Worm (Caenorhabditis elegans): ENCODE data around the gene ZK673.5.
"Not testable (repeated sequence)": the region's sequence is repeated elsewhere in the genome, so short reads cannot be mapped to it uniquely, and the experiment has no call there.

The ZK673.5 gene

ce11 chrII:10485640-10486039 is 24.3 kb downstream of the ZK673.5 start:
- no peak for TF ChIP-seq flt-1 (GFP tag; IDR thresholded peaks at IDR 0.05)
- TF ChIP-seq pes-1 (GFP tag; IDR thresholded peaks at IDR 0.05): no peak
- no peak for TF ChIP-seq tra-4 (tag; optimal IDR thresholded peaks at IDR 0.05)
- no peak for TF ChIP-seq B0310.2 (tag; optimal IDR thresholded peaks at IDR 0.05)
- no peak for TF ChIP-seq hnd-1 (tag; optimal IDR thresholded peaks at IDR 0.05)
- no peak for TF ChIP-seq ets-7 (tag; optimal IDR thresholded peaks at IDR 0.05)

DNA sequence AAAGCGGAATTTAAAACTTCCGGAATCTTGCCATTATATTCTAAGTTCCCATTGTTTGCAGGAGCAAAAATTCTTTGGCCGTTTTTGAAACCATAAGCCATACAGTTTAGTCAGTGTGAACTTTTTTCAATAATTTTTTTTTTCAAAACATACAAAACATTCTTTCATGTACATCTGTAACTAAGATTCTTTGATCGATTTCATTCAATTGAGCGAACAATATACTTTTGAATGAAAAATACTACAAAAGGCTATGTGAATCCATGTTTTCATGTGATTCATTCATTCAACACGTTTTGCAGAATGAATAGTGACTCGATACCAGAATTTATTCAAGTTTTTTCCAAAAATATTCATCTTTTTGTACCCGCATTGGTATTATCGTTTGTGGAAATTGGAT is 25.4 kb downstream of the ZK673.5 start, which contains the start of gene ZK666.15:
Gene ZK666.15, plus strand, starts transcription at position 301 of the 400 bp plus-strand sequence.
- TF ChIP-seq aly-1 (tag; optimal IDR thresholded peaks at IDR 0.05) (no peak), scrt-1 (GFP tag; IDR thresholded peaks at IDR 0.05) (no peak), ceh-13 (GFP tag; optimal IDR thresholded peaks at IDR 0.05) (no peak), hmbx-1 (tag; optimal IDR thresholded peaks at IDR 0.05) (no peak), ama-1 (optimal IDR thresholded peaks at IDR 0.05) (no peak), hnd-1 (tag; optimal IDR thresholded peaks at IDR 0.05) (no peak), hmg-4 (GFP tag; optimal IDR thresholded peaks at IDR 0.05) (no peak), ets-7 (tag; optimal IDR thresholded peaks at IDR 0.05) (no peak), B0310.2 (tag; optimal IDR thresholded peaks at IDR 0.05) (no peak), ceh-36 (tag; optimal IDR thresholded peaks at IDR 0.05) (no peak), pes-1 (GFP tag; IDR thresholded peaks at IDR 0.05) (no peak), tra-4 (tag; optimal IDR thresholded peaks at IDR 0.05) (no peak), F13C5.2 (tag; optimal IDR thresholded peaks at IDR 0.05) (no peak), sea-1 (GFP tag; conservative IDR thresholded peaks at IDR 0.05) (no peak), tbx-37 (GFP tag; conservative IDR thresholded peaks at IDR 0.05) (no peak)

- TF ChIP-seq hmbx-1 (tag; optimal IDR thresholded peaks at IDR 0.05) (no peak), ama-1 (optimal IDR thresholded peaks at IDR 0.05) (no peak), tbx-37 (GFP tag; conservative IDR thresholded peaks at IDR 0.05) (no peak), ets-7 (tag; optimal IDR thresholded peaks at IDR 0.05) (no peak), hmg-4 (GFP tag; optimal IDR thresholded peaks at IDR 0.05) (no peak), hnd-1 (tag; optimal IDR thresholded peaks at IDR 0.05) (no peak), B0310.2 (tag; optimal IDR thresholded peaks at IDR 0.05) (no peak), pes-1 (GFP tag; IDR thresholded peaks at IDR 0.05) (no peak), aly-1 (tag; optimal IDR thresholded peaks at IDR 0.05) (no peak), tbx-11 (GFP tag; IDR thresholded peaks at IDR 0.05) (no peak), scrt-1 (GFP tag; IDR thresholded peaks at IDR 0.05) (no peak), flt-1 (GFP tag; IDR thresholded peaks at IDR 0.05) (no peak), F13C5.2 (tag; optimal IDR thresholded peaks at IDR 0.05) (no peak), tra-4 (tag; optimal IDR thresholded peaks at IDR 0.05) (no peak), ceh-36 (tag; optimal IDR thresholded peaks at IDR 0.05) (no peak), ceh-13 (GFP tag; optimal IDR thresholded peaks at IDR 0.05) (no peak), sea-1 (GFP tag; conservative IDR thresholded peaks at IDR 0.05) (no peak)
Measured at ce11 chrII:10490329-10490728, 29.0 kb downstream of the ZK673.5 start, which contains the start of gene clec-61. Gene clec-61 (minus strand): TSS chrII:10490537.

- TF ChIP-seq pes-1 (GFP tag; IDR thresholded peaks at IDR 0.05); aly-1 (tag; optimal IDR thresholded peaks at IDR 0.05); sea-1 (GFP tag; conservative IDR thresholded peaks at IDR 0.05): not testable (repeated sequence)
Measured at ce11 chrII:10493034-10493433, 31.7 kb downstream of the ZK673.5 start, which contains the start of gene ZK666.8. Gene ZK666.8 (minus strand): TSS chrII:10493134.

- TF ChIP-seq sea-1 (GFP tag; conservative IDR thresholded peaks at IDR 0.05) (no peak), B0310.2 (tag; optimal IDR thresholded peaks at IDR 0.05) (no peak), tbx-37 (GFP tag; conservative IDR thresholded peaks at IDR 0.05) (no peak), ceh-36 (tag; optimal IDR thresholded peaks at IDR 0.05) (no peak), tbx-11 (GFP tag; IDR thresholded peaks at IDR 0.05) (no peak), pes-1 (GFP tag; IDR thresholded peaks at IDR 0.05) (no peak), hnd-1 (tag; optimal IDR thresholded peaks at IDR 0.05) (no peak), hmg-4 (GFP tag; optimal IDR thresholded peaks at IDR 0.05) (no peak), tra-4 (tag; optimal IDR thresholded peaks at IDR 0.05) (no peak), hmbx-1 (tag; optimal IDR thresholded peaks at IDR 0.05) (no peak), aly-1 (tag; optimal IDR thresholded peaks at IDR 0.05) (no peak)
Measured at ce11 chrII:10494467-10494866, 33.2 kb downstream of the ZK673.5 start, which contains the start of gene ZK666.14. Gene ZK666.14 (plus strand): TSS chrII:10494767.

DNA sequence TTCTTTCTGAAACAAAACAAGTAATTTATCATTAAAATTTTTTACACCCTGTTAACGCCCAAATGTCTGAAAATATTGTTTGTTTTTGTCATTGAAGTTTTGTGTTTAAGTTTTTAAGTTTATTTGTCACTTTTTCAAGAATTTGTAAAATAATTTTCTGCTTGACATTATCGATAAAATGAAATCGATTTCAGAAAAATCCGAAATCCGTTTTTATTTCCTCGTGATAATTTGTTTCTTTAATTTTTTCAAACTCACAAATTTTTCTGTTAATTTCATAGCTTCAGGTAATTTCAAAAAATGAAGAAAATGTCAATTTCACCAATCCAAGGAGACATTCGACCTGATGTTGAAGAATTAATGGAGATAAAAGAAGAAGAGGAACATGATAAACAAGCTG is 34.6 kb downstream of the ZK673.5 start, which contains the start of gene ZK666.12:
Gene ZK666.12, plus strand, starts transcription at position 301 of the 400 bp plus-strand sequence.
- TF ChIP-seq hnd-1 (tag; optimal IDR thresholded peaks at IDR 0.05) (no peak), tbx-37 (GFP tag; conservative IDR thresholded peaks at IDR 0.05) (no peak), F13C5.2 (tag; optimal IDR thresholded peaks at IDR 0.05) (no peak), scrt-1 (GFP tag; IDR thresholded peaks at IDR 0.05) (no peak), pes-1 (GFP tag; IDR thresholded peaks at IDR 0.05) (no peak), aly-1 (tag; optimal IDR thresholded peaks at IDR 0.05) (no peak), flt-1 (GFP tag; IDR thresholded peaks at IDR 0.05) (no peak), tbx-11 (GFP tag; IDR thresholded peaks at IDR 0.05) (no peak), ceh-36 (tag; optimal IDR thresholded peaks at IDR 0.05) (no peak), tra-4 (tag; optimal IDR thresholded peaks at IDR 0.05) (no peak), B0310.2 (tag; optimal IDR thresholded peaks at IDR 0.05) (no peak)

- no peak for TF ChIP-seq tbx-11 (GFP tag; IDR thresholded peaks at IDR 0.05)
- no peak for TF ChIP-seq aly-1 (tag; optimal IDR thresholded peaks at IDR 0.05)
Measured at ce11 chrII:10500674-10501073, 39.4 kb downstream of the ZK673.5 start.

DNA sequence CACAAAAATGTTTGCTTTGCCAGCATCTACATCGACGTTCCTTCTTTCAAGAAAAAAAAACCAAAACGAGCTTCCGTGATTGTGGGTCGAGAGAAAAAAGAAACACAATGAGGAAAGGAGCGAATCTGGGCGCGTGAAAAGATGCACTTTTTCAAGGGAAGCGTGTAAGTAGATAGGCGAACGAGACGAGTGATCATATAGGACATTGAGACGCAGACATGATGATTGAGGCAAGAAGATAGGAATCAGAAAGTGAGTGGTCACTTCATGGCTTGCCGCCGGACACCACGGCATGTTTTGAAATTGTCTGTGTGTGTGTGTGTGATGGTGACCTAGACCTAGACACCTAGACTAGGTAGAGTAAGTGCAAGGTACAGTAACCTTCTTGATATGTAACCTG is 40.3 kb downstream of the ZK673.5 start:
- TF ChIP-seq hmbx-1 (tag; optimal IDR thresholded peaks at IDR 0.05): no peak
- peak; percentile 28 for TF ChIP-seq F13C5.2 (tag; optimal IDR thresholded peaks at IDR 0.05)
- TF ChIP-seq scrt-1 (GFP tag; IDR thresholded peaks at IDR 0.05): no peak
- TF ChIP-seq hmg-4 (GFP tag; optimal IDR thresholded peaks at IDR 0.05): peak; percentile 34
- TF ChIP-seq pes-1 (GFP tag; IDR thresholded peaks at IDR 0.05): no peak
- no peak for TF ChIP-seq aly-1 (tag; optimal IDR thresholded peaks at IDR 0.05)
- TF ChIP-seq ets-7 (tag; optimal IDR thresholded peaks at IDR 0.05): no peak
- TF ChIP-seq flt-1 (GFP tag; IDR thresholded peaks at IDR 0.05): no peak
